Worm (Caenorhabditis elegans): ENCODE data around the gene F36D3.5.
"Not testable (repeated sequence)": the region's sequence is repeated elsewhere in the genome, so short reads cannot be mapped to it uniquely, and the experiment has no call there.

F36D3.5 gene

DNA sequence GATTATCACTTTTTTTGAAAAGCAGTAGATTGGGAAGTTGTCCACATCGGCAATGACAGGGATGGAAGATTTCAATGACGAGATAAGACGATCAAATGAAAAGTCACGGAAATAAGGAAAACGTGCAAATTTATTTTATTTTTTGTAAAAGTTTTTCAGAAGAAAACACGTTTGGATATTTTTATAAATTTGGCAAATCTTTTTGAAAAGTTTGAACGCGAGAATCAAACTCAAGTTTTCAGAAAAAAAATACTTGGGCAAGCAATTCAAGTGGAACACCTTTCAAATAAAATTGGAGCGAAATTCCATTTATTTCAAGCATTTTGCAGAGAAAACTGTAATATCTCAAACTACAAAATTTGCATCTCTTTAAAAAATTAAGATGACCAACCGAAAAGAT, at the start of gene F36D3.5:
Gene F36D3.5, minus strand, starts transcription at position 101 of the 400 bp plus-strand sequence.
- TF ChIP-seq unc-62 (GFP tag; optimal IDR thresholded peaks at IDR 0.05): not testable (repeated sequence)

DNA sequence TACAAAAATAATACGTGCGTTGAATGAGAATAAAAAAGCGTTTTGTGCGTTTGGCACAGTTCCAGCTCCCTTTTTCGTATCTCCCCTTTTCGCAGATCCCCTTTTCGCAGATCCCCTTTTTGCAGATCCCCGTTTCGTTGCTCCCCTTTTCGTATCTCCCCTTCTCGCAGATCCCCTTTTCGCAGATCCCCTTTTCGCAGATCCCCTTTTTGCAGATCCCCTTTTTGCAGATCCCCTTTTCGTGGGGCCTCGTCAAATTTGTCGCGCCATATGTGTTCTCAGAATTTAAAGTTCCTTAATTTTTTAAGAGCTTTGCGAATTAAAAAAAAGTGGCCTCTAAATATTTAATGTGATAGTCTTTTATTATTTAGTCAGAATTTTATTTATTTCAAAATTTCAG, 37.9 kb upstream of the F36D3.5 start, which contains the start of gene Y32B12B.4:
Gene Y32B12B.4, plus strand, starts transcription at position 399 of the 400 bp plus-strand sequence.
- TF ChIP-seq unc-62 (GFP tag; optimal IDR thresholded peaks at IDR 0.05): no peak

DNA sequence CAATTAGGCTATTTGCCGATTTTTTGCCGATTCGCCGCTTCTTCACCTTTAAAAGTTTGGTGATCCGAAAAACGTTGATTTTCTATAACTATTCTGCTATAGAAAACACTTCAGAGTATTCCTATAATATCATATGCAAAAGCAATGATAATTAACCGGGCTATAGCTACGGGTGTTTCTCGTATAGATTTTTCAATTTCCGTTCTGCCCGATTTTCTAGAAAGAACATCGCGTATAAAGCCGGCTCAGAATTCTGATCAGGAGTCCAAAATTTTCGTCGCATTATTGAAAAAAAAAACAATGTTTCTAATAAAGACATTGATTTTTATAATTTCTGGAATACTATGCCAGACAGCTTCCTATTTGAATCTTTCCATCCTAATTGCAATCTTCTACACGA, 35.6 kb upstream of the F36D3.5 start, which contains the start of gene srbc-65:
Gene srbc-65, plus strand, starts transcription at position 301 of the 400 bp plus-strand sequence.
- TF ChIP-seq unc-62 (GFP tag; optimal IDR thresholded peaks at IDR 0.05): no peak

DNA sequence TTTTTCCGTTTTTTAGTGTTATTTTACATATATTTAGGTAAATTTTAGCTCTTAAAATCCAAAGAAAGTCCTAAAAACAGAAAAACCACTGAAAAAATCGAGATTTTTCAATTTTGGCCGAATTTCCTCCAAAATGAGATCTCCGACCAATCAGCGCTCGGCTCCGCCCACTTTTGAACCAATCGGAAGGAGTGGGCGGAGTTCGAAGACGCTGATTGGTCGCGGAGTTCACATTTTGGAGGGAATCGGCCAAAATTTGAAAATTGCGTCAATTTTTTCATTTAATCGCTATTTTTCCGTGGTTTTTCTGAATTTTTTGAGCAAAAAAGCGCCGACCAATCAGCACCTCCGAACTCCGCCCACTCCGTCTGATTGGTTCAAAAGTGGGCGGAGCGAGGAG, 25.6 kb upstream of the F36D3.5 start:
- TF ChIP-seq unc-62 (GFP tag; optimal IDR thresholded peaks at IDR 0.05): no peak

DNA sequence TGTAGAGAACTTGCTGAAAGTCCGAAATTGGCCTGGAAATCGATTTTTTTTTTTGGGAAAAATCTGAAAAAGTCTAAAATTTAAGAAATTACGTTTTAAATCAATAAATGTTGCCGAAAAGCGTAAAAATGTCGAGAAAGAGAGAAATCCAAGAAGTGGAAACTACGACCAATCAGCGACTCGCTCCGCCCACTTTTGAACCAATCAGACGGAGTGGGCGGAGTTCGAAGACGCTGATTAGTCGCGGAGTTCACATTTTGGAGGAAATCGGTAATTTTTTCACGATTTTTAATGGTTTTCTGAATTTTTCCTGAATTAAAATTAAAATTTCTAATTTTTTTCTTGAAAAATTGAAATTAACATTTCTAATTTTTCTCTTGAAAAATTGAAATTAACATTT, 24.6 kb upstream of the F36D3.5 start:
- TF ChIP-seq unc-62 (GFP tag; optimal IDR thresholded peaks at IDR 0.05): no peak

DNA sequence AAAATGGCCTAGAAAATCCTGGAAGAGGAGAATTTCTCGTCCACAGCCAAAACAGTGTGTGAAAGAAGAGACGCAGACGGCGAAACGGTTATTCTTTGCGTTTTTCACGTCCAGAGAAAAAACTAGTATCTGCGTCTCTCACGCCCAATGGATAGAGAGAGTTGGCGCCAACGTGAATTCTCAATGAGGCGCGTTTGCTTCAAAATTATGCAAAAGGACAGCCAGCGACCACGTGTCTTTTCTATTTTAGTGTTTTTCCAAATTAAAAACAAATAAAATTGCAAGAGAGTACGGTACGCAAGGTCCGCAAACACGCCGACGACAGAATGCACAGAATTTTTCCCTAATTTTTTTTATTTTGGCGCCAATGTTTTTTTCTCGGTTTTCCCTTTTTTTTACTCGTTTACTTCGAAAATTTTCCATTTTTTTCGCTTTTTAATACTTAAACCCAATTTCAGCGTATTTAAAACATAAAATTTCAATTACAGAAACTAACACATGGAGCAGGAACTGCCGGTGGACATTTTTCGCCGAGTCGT, 22.9 kb upstream of the F36D3.5 start, which contains the start of gene Y32B12B.2:
Gene Y32B12B.2, plus strand, starts transcription at position 489 of the 539 bp plus-strand sequence.
- TF ChIP-seq unc-62 (GFP tag; optimal IDR thresholded peaks at IDR 0.05): no peak

DNA sequence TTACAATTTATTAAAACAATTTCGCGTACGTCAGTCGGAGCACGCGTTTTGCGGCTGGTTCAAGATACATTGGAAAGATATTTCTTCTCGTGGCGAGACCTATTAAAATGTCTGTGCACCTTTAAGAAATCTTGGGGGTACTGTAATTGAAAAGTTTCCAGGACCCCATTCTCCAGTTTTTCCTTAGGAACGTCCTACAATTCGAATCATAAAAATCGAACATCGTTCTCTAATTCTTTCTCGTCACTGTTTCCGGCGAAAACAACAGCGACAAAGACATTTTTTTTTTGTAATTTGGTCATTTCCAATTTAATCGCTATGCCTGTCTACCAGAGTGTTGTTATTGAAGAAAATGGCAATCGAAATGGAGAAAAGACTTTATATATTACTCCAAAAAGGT, 21.7 kb upstream of the F36D3.5 start, which contains the start of gene Y32B12B.1:
Gene Y32B12B.1, plus strand, starts transcription at position 301 of the 400 bp plus-strand sequence.
- no peak for TF ChIP-seq unc-62 (GFP tag; optimal IDR thresholded peaks at IDR 0.05)

DNA sequence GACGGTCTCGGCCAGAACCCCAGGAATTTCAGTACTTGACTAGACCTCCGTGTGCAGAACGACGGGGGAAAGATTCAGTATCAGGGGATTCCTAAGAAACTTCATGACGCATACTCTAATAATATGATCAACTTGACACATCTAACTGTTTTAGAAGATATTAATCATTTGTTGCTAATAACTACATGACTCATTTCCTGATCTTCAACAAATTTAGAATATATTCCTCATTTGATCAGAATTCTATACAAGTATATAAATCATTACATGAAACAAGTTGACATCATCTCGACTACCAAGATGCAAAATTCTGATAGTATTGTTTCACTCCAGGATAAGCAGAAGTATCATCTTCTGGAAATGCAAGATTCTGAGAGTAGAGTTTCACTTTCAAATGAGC, 20.1 kb upstream of the F36D3.5 start, which contains the start of gene Y32B12B.8:
Gene Y32B12B.8, plus strand, starts transcription at position 301 of the 400 bp plus-strand sequence.
- TF ChIP-seq unc-62 (GFP tag; optimal IDR thresholded peaks at IDR 0.05): no peak

DNA sequence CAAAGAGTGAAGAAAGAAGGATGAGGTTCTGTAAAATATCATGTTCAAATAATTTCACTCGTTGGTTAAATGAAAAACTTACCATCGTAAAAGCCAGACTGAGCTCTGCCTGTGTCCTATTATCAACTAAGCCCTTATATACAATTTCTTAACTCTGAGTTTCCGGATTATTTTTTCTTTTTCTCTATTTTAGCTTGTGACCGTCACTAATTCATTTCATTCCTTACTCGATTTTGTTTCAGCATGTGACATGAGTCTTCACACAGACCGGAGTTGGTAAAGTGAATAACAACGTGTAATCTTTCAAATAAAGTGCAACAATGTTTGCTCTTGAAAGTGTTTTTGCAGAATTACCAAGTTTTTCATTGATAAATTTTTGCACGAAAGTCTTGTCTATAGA, 19.0 kb upstream of the F36D3.5 start, which contains the start of gene cpr-2:
Gene cpr-2, minus strand, starts transcription at position 101 of the 400 bp plus-strand sequence.
- no peak for TF ChIP-seq unc-62 (GFP tag; optimal IDR thresholded peaks at IDR 0.05)

DNA sequence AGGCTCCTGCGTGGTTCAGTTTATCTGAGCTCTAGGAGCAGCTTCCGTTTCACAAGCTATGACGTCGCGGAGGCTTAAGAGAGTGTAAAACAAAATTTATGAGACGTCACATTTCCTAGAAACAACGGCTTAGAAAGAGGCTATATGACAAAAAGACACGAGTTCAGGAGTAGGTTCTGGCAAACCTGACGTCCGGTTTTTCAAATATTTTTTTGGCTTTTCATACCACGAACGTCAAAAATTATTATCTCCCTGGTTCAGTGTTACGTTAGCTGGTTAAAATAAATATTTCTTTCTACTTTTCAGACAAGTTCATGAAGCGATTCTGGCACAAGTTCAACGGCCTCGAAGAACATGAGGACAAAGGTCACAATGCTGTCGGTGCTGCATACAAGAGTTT, 12.8 kb upstream of the F36D3.5 start, which contains the start of gene F36D3.16:
Gene F36D3.16, plus strand, starts transcription at position 301 of the 400 bp plus-strand sequence.
- no peak for TF ChIP-seq unc-62 (GFP tag; optimal IDR thresholded peaks at IDR 0.05)

DNA sequence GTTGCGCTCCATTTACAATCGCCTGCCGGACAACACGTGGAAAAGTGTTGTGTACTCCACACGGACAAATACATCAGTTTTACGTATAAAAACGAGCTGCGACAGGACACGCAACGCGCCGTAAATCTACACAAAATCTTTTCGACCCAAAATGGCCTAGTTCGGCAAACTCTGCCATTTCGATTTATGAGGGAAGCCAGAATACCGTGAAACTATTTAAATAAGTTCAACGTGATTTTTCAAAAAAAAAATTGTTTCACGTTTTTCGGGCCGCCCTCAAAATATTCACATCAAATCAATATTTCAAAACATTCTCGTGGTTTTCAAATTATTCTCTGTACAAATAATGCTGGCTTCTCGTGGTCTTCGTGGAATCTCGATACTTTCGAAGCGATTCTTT, 11.8 kb upstream of the F36D3.5 start, which contains the start of gene F36D3.8:
Gene F36D3.8, plus strand, starts transcription at position 301 of the 400 bp plus-strand sequence.
- TF ChIP-seq unc-62 (GFP tag; optimal IDR thresholded peaks at IDR 0.05): no peak

DNA sequence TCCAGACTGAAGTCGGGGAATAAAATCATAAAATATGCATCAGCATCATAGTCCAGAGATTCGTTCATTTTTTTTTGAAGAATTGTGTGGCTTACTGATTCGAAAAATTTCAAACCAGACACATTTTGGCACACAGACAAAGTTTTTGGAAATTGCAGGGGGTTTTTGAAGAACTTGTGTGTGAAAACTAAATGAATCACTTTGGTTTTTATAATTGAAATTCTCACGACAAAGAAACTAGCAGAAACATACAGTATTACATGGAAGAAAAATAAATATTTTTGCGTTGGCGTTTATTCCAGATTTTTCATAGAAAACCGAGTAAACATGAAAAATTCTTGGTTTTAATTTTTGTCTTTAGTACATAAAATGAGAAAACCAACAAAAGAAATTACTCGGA, 7.2 kb upstream of the F36D3.5 start, which contains the start of gene srw-34:
Gene srw-34, minus strand, starts transcription at position 101 of the 400 bp plus-strand sequence.
- no peak for TF ChIP-seq unc-62 (GFP tag; optimal IDR thresholded peaks at IDR 0.05)

DNA sequence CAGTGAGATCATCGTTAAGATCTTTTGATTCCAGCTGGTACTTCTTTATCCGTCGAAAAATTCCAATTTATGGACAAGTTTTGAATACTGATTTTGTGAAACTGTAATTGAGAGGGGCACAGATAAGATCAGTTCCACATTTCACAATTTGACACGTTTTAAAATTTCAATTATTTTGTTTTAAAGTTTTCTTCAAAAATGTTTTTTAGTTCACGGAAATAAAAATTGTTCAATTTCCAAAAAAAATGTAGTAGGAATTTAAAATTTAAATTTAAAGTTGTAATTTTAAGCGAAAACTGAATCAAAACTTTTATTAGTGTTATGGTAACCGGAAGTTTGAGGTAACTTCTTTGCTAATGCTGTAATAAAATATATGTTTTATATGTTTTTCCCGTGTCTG, 2.6 kb upstream of the F36D3.5 start, which contains the start of gene F36D3.4:
Gene F36D3.4, minus strand, starts transcription at position 101 of the 400 bp plus-strand sequence.
- TF ChIP-seq unc-62 (GFP tag; optimal IDR thresholded peaks at IDR 0.05): no peak

DNA sequence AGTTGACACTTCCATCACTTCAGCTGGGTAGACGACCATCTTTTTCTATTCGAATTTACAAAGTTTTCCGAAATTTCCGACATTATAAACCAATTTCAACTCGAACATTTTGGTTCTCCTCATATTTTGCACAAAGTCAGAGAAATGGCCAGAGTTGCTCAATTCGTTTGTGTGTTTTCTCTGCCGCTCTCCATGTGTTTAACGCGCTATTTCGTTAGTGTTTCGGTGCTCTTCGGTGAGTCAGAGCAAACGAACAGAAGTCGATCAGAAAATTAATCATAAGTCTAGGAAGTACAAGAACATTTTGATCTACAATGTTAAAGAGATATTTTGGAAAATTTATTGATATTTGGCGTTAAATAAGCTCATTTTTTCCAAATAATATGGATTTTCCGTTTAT, 6.4 kb downstream of the F36D3.5 start, which contains the start of gene srr-3:
Gene srr-3, minus strand, starts transcription at position 101 of the 400 bp plus-strand sequence.
- no peak for TF ChIP-seq unc-62 (GFP tag; optimal IDR thresholded peaks at IDR 0.05)

DNA sequence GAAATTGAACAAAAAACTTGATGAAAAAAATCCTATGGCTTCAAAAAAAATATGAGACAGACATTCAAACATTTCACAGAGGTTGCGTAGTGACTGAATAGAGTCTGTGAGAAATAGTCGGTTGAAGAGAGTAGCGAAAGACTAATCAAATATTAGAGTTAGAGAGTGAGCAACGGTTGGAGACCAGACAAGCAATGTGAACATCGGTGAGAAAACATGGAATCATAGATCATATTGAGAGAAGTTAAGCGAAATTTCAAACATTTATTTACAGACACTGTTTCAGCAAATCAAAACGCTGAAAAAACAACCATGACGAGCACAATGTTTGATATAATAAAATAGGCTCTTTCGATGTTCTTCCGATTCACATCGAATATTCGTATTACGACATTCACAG, 8.4 kb downstream of the F36D3.5 start:
- no peak for TF ChIP-seq unc-62 (GFP tag; optimal IDR thresholded peaks at IDR 0.05)

DNA sequence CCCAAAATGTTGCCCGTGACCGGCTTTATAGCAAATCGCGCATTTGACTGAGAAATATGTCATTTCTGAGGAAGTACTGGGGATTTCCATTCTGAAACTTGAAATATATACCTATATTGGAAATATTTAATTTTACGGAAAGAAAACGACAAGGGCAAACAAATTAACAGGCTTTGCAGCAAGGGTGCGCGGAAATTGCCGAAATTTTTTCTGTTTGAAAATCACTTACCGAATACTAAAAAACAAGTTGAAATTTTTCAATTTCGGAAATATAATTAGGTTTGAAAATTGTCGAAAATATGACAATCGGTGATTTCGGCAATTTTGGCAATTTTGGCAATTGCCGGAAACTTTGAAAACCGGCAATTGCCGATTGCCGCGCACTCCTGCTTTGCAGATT, 9.2 kb downstream of the F36D3.5 start, which contains the start of gene nhr-54:
Gene nhr-54, minus strand, starts transcription at position 101 of the 400 bp plus-strand sequence.
- no peak for TF ChIP-seq unc-62 (GFP tag; optimal IDR thresholded peaks at IDR 0.05)

DNA sequence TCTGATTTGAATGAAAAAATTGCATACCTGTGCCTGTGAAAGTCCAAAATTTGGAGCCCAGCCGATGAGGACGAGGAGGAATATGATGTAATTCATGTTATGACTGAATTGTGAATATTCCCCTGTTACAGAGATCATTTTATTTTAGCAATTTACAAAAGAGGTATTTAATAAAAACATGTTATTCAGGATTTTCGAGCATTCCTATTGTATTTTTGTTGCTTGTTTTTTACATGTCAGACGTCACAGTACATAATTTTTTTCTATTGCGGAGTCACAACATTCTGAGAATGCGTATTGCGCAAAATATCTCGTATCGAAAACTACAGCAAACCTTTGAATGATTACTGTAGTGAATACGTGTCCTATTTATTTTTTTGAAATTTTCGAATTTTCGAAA, 11.9 kb downstream of the F36D3.5 start, which contains the start of gene F36D3.14:
Gene F36D3.14, minus strand, starts transcription at position 101 of the 400 bp plus-strand sequence.
- TF ChIP-seq unc-62 (GFP tag; optimal IDR thresholded peaks at IDR 0.05): no peak
